Fruit fly (Drosophila melanogaster): ENCODE measurements around the gene pie.

Gene pie

dm6 chr2L:10426534-10427048 is 4.0 kb upstream of the pie start, which contains the start of the genes SmB and KdelR (continued):
- TF ChIP-seq CG6683 (GFP tag; optimal IDR thresholded peaks at IDR 0.05): no peak
- peak; percentile 83 for TF ChIP-seq CG34224 (GFP tag; IDR thresholded peaks at IDR 0.05; ENCODE audit: partially characterized antibody)
- no peak for TF ChIP-seq Spps (tag; optimal IDR thresholded peaks at IDR 0.05)
- no peak for TF ChIP-seq CG1529 (GFP tag; optimal IDR thresholded peaks at IDR 0.05)
- TF ChIP-seq CG17359 (tag; optimal IDR thresholded peaks at IDR 0.05): no peak
- TF ChIP-seq vvl (GFP tag; IDR thresholded peaks at IDR 0.05): 0 out of 2 replicates have a peak, but pooled peaks have one; percentile 6
- no peak for TF ChIP-seq Neu2 (GFP tag; optimal IDR thresholded peaks at IDR 0.05; ENCODE audit: borderline replicate concordance)
- TF ChIP-seq CG8281 (tag; optimal IDR thresholded peaks at IDR 0.05): no peak
- TF ChIP-seq CG12219 (GFP tag; optimal IDR thresholded peaks at IDR 0.05): no peak
- TF ChIP-seq tx (GFP tag; optimal IDR thresholded peaks at IDR 0.05): no peak
- no peak for TF ChIP-seq fd102C (GFP tag; optimal IDR thresholded peaks at IDR 0.05)
- no peak for TF ChIP-seq CG14667 (GFP tag; IDR thresholded peaks at IDR 0.05)
- TF ChIP-seq pfk (GFP tag; optimal IDR thresholded peaks at IDR 0.05): peak; percentile 25
- TF ChIP-seq CG11504 (tag; optimal IDR thresholded peaks at IDR 0.05): no peak
- peak; percentile 26; the same call in 1 of the 2 replicates for TF ChIP-seq slbo (GFP tag; IDR thresholded peaks at IDR 0.05)
- TF ChIP-seq Sin3A (optimal IDR thresholded peaks at IDR 0.05): peak; percentile 44
- TF ChIP-seq CG9609 (GFP tag; optimal IDR thresholded peaks at IDR 0.05): no peak
- no peak for TF ChIP-seq CG17802 (tag; optimal IDR thresholded peaks at IDR 0.05)
- no peak; the same call in 1 of the 2 replicates for TF ChIP-seq CG32772 (GFP tag; IDR thresholded peaks at IDR 0.05)
- peak; percentile 21 for TF ChIP-seq CG8388 (GFP tag; optimal IDR thresholded peaks at IDR 0.05)
- TF ChIP-seq CG16815 (GFP tag; optimal IDR thresholded peaks at IDR 0.05): no peak
- TF ChIP-seq tgo (GFP tag; IDR thresholded peaks at IDR 0.05): no peak
- TF ChIP-seq NC2β (GFP tag; optimal IDR thresholded peaks at IDR 0.05): no peak
- no peak for TF ChIP-seq CG18764 (GFP tag; optimal IDR thresholded peaks at IDR 0.05)
- TF ChIP-seq CG7928 (GFP tag; optimal IDR thresholded peaks at IDR 0.05): no peak
- no peak for TF ChIP-seq Bdp1 (GFP tag; optimal IDR thresholded peaks at IDR 0.05)
- TF ChIP-seq Hmr (GFP tag; optimal IDR thresholded peaks at IDR 0.05): no peak
- TF ChIP-seq CG16863 (GFP tag; optimal IDR thresholded peaks at IDR 0.05): no peak
- TF ChIP-seq Meics (GFP tag; optimal IDR thresholded peaks at IDR 0.05): no peak
- peak; percentile 17 for TF ChIP-seq twi (tag; optimal IDR thresholded peaks at IDR 0.05)
- no peak for TF ChIP-seq CG12236 (GFP tag; optimal IDR thresholded peaks at IDR 0.05)
- peak; percentile 56 for TF ChIP-seq Lhr (GFP tag; optimal IDR thresholded peaks at IDR 0.05)
- no peak for TF ChIP-seq CG6689 (GFP tag; IDR thresholded peaks at IDR 0.05)
- TF ChIP-seq psq (GFP tag; optimal IDR thresholded peaks at IDR 0.05): no peak
- no peak for TF ChIP-seq fd96Cb (tag; optimal IDR thresholded peaks at IDR 0.05)
- TF ChIP-seq CG6272 (GFP tag; IDR thresholded peaks at IDR 0.05): 0 out of 2 replicates have a peak, but pooled peaks have one; percentile 30
- TF ChIP-seq salm (tag; optimal IDR thresholded peaks at IDR 0.05): no peak
- TF ChIP-seq HLH4C (GFP tag; IDR thresholded peaks at IDR 0.05; ENCODE audit: partially characterized antibody): peak; percentile 96
- no peak for TF ChIP-seq Poxn (GFP tag; IDR thresholded peaks at IDR 0.05)
- TF ChIP-seq zen (tag; optimal IDR thresholded peaks at IDR 0.05): peak; percentile 11
- peak; percentile 89; the same call in 2 of the 3 replicates for TF ChIP-seq vnd (GFP tag; IDR thresholded peaks at IDR 0.05; ENCODE audit: partially characterized antibody)
- no peak for TF ChIP-seq CG14965 (GFP tag; optimal IDR thresholded peaks at IDR 0.05; ENCODE audit: borderline replicate concordance)
- TF ChIP-seq HLH54F (GFP tag; optimal IDR thresholded peaks at IDR 0.05): no peak
- TF ChIP-seq CG4820 (GFP tag; optimal IDR thresholded peaks at IDR 0.05): no peak
- no peak for TF ChIP-seq CG2199 (GFP tag; IDR thresholded peaks at IDR 0.05)
- no peak for TF ChIP-seq btn (GFP tag; optimal IDR thresholded peaks at IDR 0.05)
- TF ChIP-seq CG15514 (GFP tag; optimal IDR thresholded peaks at IDR 0.05): peak; percentile 66
- TF ChIP-seq hkb (optimal IDR thresholded peaks at IDR 0.05): no peak
- no peak for TF ChIP-seq hkb (GFP tag; IDR thresholded peaks at IDR 0.05)
- no peak for TF ChIP-seq cwo (GFP tag; optimal IDR thresholded peaks at IDR 0.05)
